Fruit fly (Drosophila melanogaster) whole organism, adult: Measurements from ENCODE around the gene CG42866.

Experiments
- CG11617 ChIP-seq: fragments of 200-800 bp; sonication (Bioruptor generic); optimal IDR thresholded peaks from 2 replicates; lab custom pipeline; 2017; ENCODE audit warnings: mild to moderate bottlenecking, missing biosample characterization, missing genetic modification reagents, missing genetic modification characterization
- CG12768 ChIP-seq: fragments of 200-800 bp; sonication (Bioruptor generic); optimal IDR thresholded peaks from 2 replicates; lab custom pipeline; 2017; ENCODE audit warnings: missing biosample characterization, missing genetic modification characterization, mild to moderate bottlenecking, moderate library complexity, missing genetic modification reagents
- CG1620 ChIP-seq: fragments of 200-800 bp; sonication (Bioruptor generic); optimal IDR thresholded peaks from 2 replicates; lab custom pipeline; 2016; ENCODE audit warnings: missing biosample characterization, missing genetic modification characterization
- CG7045 ChIP-seq: fragments of 200-800 bp; sonication (Bioruptor generic); optimal IDR thresholded peaks from 2 replicates; lab custom pipeline; 2017; ENCODE audit warnings: missing biosample characterization, mild to moderate bottlenecking, missing genetic modification characterization
- CG7101 ChIP-seq: fragments of 200-800 bp; sonication (Bioruptor generic); optimal IDR thresholded peaks from 2 replicates; lab custom pipeline; 2018; ENCODE audit warnings: missing biosample characterization, mild to moderate bottlenecking, missing genetic modification characterization, moderate library complexity
- Clk ChIP-seq: fragments of 200-800 bp; sonication (Bioruptor generic); optimal IDR thresholded peaks from 2 replicates; lab custom pipeline; 2017; ENCODE audit warnings: missing biosample characterization, missing genetic modification characterization
- Crg-1 ChIP-seq: fragments of 200-800 bp; sonication (Bioruptor generic); optimal IDR thresholded peaks from 2 replicates; lab custom pipeline; 2016; ENCODE audit warnings: missing biosample characterization, missing genetic modification characterization
- Hr96 ChIP-seq: fragments of 200-800 bp; sonication (Bioruptor generic); optimal IDR thresholded peaks from 2 replicates; lab custom pipeline; 2016; ENCODE audit warnings: missing biosample characterization, missing genetic modification characterization
- cnc ChIP-seq, 2 experiments: fragments of >200 bp; optimal IDR thresholded peaks; 2 replicates each; lab custom pipeline; 2017
- ovo ChIP-seq: fragments of 200-800 bp; sonication (Bioruptor generic); optimal IDR thresholded peaks from 2 replicates; lab custom pipeline; 2016; ENCODE audit warnings: missing biosample characterization, missing genetic modification characterization
- tj ChIP-seq: fragments of 200-800 bp; sonication (Bioruptor generic); optimal IDR thresholded peaks from 3 replicates; lab custom pipeline; 2017; ENCODE audit warnings: missing biosample characterization, mild to moderate bottlenecking, missing genetic modification characterization, moderate library complexity
- toe ChIP-seq: fragments of 200-800 bp; sonication (Bioruptor generic); optimal IDR thresholded peaks from 2 replicates; lab custom pipeline; 2016; ENCODE audit warnings: missing biosample characterization, missing genetic modification characterization

CG42866 gene

DNA sequence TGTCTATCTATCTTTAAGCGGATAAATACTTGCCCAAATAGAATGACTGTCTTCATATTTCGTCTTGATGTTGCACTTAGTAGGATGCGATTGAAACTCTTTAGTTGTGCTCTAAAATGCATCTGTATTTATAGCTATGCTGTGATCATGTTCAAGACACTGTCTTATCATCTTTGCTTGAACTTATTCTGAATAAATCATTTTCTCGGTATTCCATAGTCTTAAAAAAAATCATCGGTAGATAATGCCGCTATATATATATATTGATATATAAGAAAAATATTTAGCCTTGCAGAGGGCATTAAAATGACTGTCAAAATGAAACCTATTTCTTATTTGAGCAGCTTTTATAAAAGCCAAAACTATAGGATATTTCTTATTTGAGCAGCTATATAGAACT is 49.2 kb downstream of the CG42866 start, which contains the start of gene TotF:
TSS of gene TotF (minus strand) at position 101 of the 400 bp plus-strand sequence.
- TF ChIP-seq cnc (optimal IDR thresholded peaks at IDR 0.05; lab: Kevin White, UChicago) = no peak
- no peak for TF ChIP-seq CG7045 (GFP tag; lab: Kevin White, UChicago)
- no peak for TF ChIP-seq Hr96 (GFP tag; lab: Kevin White, UChicago)
- TF ChIP-seq tj = no peak
- TF ChIP-seq ovo (GFP tag; lab: Kevin White, UChicago) = no peak
- TF ChIP-seq CG1620 (GFP tag; lab: Kevin White, UChicago) = no peak
- no peak for TF ChIP-seq CG12768 (GFP tag; lab: Kevin White, UChicago)
- TF ChIP-seq Clk (GFP tag; lab: Kevin White, UChicago) = no peak
- no peak for TF ChIP-seq CG7101 (tag; lab: Kevin White, UChicago)
- no peak for TF ChIP-seq CG11617 (GFP tag; lab: Kevin White, UChicago)
- no peak for TF ChIP-seq toe (GFP tag; lab: Kevin White, UChicago)
- TF ChIP-seq Crg-1 (GFP tag; lab: Kevin White, UChicago) = no peak
